Fruit fly (Drosophila melanogaster) whole organism, embryonic: ENCODE data around the gene Patr-1.

Source experiments
- Antp ChIP-seq: fragments of 200-800 bp; sonication (Bioruptor generic); optimal IDR thresholded peaks from 3 replicates; lab custom pipeline; 2016; ENCODE audit warnings: missing biosample characterization, missing genetic modification characterization
- Atf3 ChIP-seq: fragments of 200-800 bp; sonication (Bioruptor generic); optimal IDR thresholded peaks from 3 replicates; lab custom pipeline; 2016; ENCODE audit warnings: missing biosample characterization, missing genetic modification characterization
- CG10147 ChIP-seq: fragments of 200-800 bp; sonication (Bioruptor generic); optimal IDR thresholded peaks from 2 replicates; lab custom pipeline; 2019; ENCODE audit warnings: missing biosample characterization, mild to moderate bottlenecking, missing genetic modification characterization, moderate library complexity
- CG1024 ChIP-seq: fragments of 200-800 bp; sonication (Bioruptor generic); IDR thresholded peaks from 2 replicates; pipeline ENCODE4 v1.3.6; 2022; ENCODE audit warnings: missing biosample characterization, missing genetic modification characterization
- CG10267 ChIP-seq: fragments of 200-800 bp; sonication (Bioruptor generic); optimal IDR thresholded peaks from 2 replicates; lab custom pipeline; 2018; ENCODE audit warnings: missing biosample characterization, mild to moderate bottlenecking, missing genetic modification characterization, moderate library complexity
- CG10959 ChIP-seq: fragments of 200-800 bp; sonication (Bioruptor generic); IDR thresholded peaks from 2 replicates; pipeline ENCODE4 v1.3.6; 2022; ENCODE audit warnings: missing biosample characterization, missing genetic modification characterization
- CG10979 ChIP-seq: fragments of 200-800 bp; sonication (Bioruptor generic); optimal IDR thresholded peaks from 2 replicates; lab custom pipeline; 2018; ENCODE audit warnings: missing biosample characterization, mild to moderate bottlenecking, missing genetic modification characterization, moderate library complexity
- CG11085 ChIP-seq: fragments of 200-800 bp; sonication (Bioruptor generic); IDR thresholded peaks from 2 replicates; pipeline ENCODE4 v1.3.6; 2022; ENCODE audit warnings: missing biosample characterization, missing genetic modification characterization
- CG11247 ChIP-seq: fragments of 200-800 bp; sonication (Bioruptor generic); IDR thresholded peaks from 2 replicates; pipeline ENCODE4 v1.3.6; 2022; ENCODE audit warnings: missing biosample characterization, missing genetic modification characterization
- CG12942 ChIP-seq: fragments of 200-800 bp; sonication (Bioruptor generic); optimal IDR thresholded peaks from 3 replicates; lab custom pipeline; 2016; ENCODE audit warnings: missing biosample characterization, missing genetic modification characterization
- CG14710 ChIP-seq: fragments of 200-800 bp; sonication (Bioruptor generic); optimal IDR thresholded peaks from 3 replicates; lab custom pipeline; 2019; ENCODE audit warnings: missing biosample characterization, mild to moderate bottlenecking, missing genetic modification characterization, moderate library complexity
- CG15696 ChIP-seq: fragments of 200-800 bp; sonication (Bioruptor generic); optimal IDR thresholded peaks from 2 replicates; lab custom pipeline; 2019; ENCODE audit warnings: missing biosample characterization, mild to moderate bottlenecking, missing genetic modification characterization, moderate library complexity
- CG17328 ChIP-seq: fragments of 200-800 bp; sonication (Bioruptor generic); IDR thresholded peaks from 2 replicates; pipeline ENCODE4 v1.3.6; 2022; ENCODE audit warnings: missing biosample characterization, missing genetic modification characterization
- CG18764 ChIP-seq: fragments of 200-800 bp; sonication (Bioruptor generic); optimal IDR thresholded peaks from 3 replicates; lab custom pipeline; 2016; ENCODE audit warnings: missing biosample characterization, missing genetic modification characterization
- CG2712 ChIP-seq: fragments of 200-800 bp; optimal IDR thresholded peaks from 3 replicates; lab custom pipeline; 2019; ENCODE audit warnings: missing biosample characterization, mild to moderate bottlenecking, missing genetic modification characterization, moderate library complexity
- CG30403 ChIP-seq: fragments of 200-800 bp; sonication (Bioruptor generic); optimal IDR thresholded peaks from 3 replicates; lab custom pipeline; 2016; ENCODE audit warnings: missing biosample characterization, missing genetic modification characterization
- CG33557 ChIP-seq: fragments of 200-800 bp; sonication (Bioruptor generic); optimal IDR thresholded peaks from 2 replicates; lab custom pipeline; 2019; ENCODE audit warnings: missing biosample characterization, mild to moderate bottlenecking, missing genetic modification characterization, moderate library complexity
- CG42726 ChIP-seq: fragments of 200-800 bp; sonication (Bioruptor generic); IDR thresholded peaks from 2 replicates; pipeline ENCODE4 v1.3.6; 2022; ENCODE audit warnings: missing biosample characterization, missing genetic modification characterization; ENCODE audit not compliant: partially characterized antibody
- CG8089 ChIP-seq: fragments of 200-800 bp; sonication (Bioruptor generic); optimal IDR thresholded peaks from 3 replicates; lab custom pipeline; 2016; ENCODE audit warnings: missing biosample characterization, missing genetic modification characterization
- CG8290 ChIP-seq, 3 experiments: fragments of 200-800 bp; sonication (Bioruptor generic); optimal IDR thresholded peaks; 2 replicates each; lab custom pipeline; 2016 to 2019; ENCODE audit warnings: missing biosample characterization in 3 of 3, missing genetic modification characterization in 3 of 3, mild to moderate bottlenecking in 2 of 3, moderate library complexity in 1 of 3
- CrebB ChIP-seq: fragments of 200-800 bp; sonication (Bioruptor generic); optimal IDR thresholded peaks from 3 replicates; lab custom pipeline; 2018; ENCODE audit warnings: missing biosample characterization, mild to moderate bottlenecking, missing genetic modification characterization
- D19B ChIP-seq: fragments of 200-800 bp; sonication (Bioruptor generic); optimal IDR thresholded peaks from 2 replicates; lab custom pipeline; 2017; ENCODE audit warnings: missing biosample characterization, mild to moderate bottlenecking, missing genetic modification characterization
- Dll ChIP-seq: fragments of 200-800 bp; sonication (Bioruptor generic); IDR thresholded peaks from 4 replicates; pipeline ENCODE4 v1.3.6; 2022; ENCODE audit warnings: missing biosample characterization, missing genetic modification characterization; ENCODE audit not compliant: partially characterized antibody
- Ets65A ChIP-seq: fragments of 200-800 bp; sonication (Bioruptor generic); peaks from one replicate; lab custom pipeline; 2016; ENCODE audit warnings: missing biosample characterization, missing genetic modification characterization
- Ets97D ChIP-seq: fragments of 200-800 bp; sonication (Bioruptor generic); optimal IDR thresholded peaks from 3 replicates; lab custom pipeline; 2016; ENCODE audit warnings: missing biosample characterization, missing genetic modification characterization
- Hmx ChIP-seq: fragments of 200-800 bp; sonication (Bioruptor generic); optimal IDR thresholded peaks from 2 replicates; lab custom pipeline; 2016; ENCODE audit warnings: missing biosample characterization, missing genetic modification characterization
- Jarid2 ChIP-seq: fragments of 200-800 bp; sonication (Bioruptor generic); optimal IDR thresholded peaks from 3 replicates; lab custom pipeline; 2017; ENCODE audit warnings: mild to moderate bottlenecking, missing biosample characterization, missing genetic modification reagents, missing genetic modification characterization
- Nf-YC ChIP-seq: fragments of 200-800 bp; optimal IDR thresholded peaks from 3 replicates; lab custom pipeline; 2019; ENCODE audit warnings: missing biosample characterization, mild to moderate bottlenecking, missing genetic modification characterization, moderate library complexity
- Pdp1 ChIP-seq, 2 experiments: fragments of 200-800 bp; sonication (Bioruptor generic); optimal IDR thresholded peaks; 3 replicates each; lab custom pipeline; 2016; ENCODE audit warnings: missing biosample characterization in 2 of 2, missing genetic modification characterization in 2 of 2, mild to moderate bottlenecking in 1 of 2, moderate library complexity in 1 of 2
- Six4 ChIP-seq: fragments of 200-800 bp; sonication (Bioruptor generic); optimal IDR thresholded peaks from 2 replicates; lab custom pipeline; 2016; ENCODE audit warnings: missing biosample characterization, missing genetic modification characterization
- Sox102F ChIP-seq: fragments of 200-800 bp; sonication (Bioruptor generic); optimal IDR thresholded peaks from 2 replicates; lab custom pipeline; 2018; ENCODE audit warnings: missing biosample characterization, mild to moderate bottlenecking, missing genetic modification characterization, moderate library complexity
- Trl ChIP-seq, 3 experiments: fragments of >200 bp in 2 of 3; fragments of 200-800 bp in 1 of 3; sonication (Bioruptor generic) in 1 of 3; optimal IDR thresholded peaks; 2 replicates in 1 of 3; 3 replicates in 2 of 3; lab custom pipeline; 2016 to 2017; ENCODE audit warnings: missing biosample characterization in 1 of 3, missing genetic modification characterization in 1 of 3
- aop ChIP-seq: fragments of 200-800 bp; sonication (Bioruptor generic); IDR thresholded peaks from 2 replicates; pipeline ENCODE4 v1.3.6; 2022; ENCODE audit warnings: missing biosample characterization, missing genetic modification characterization
- en ChIP-seq: fragments of 200-800 bp; sonication (Bioruptor generic); optimal IDR thresholded peaks from 2 replicates; lab custom pipeline; 2016; ENCODE audit warnings: missing biosample characterization, missing genetic modification characterization
- grn ChIP-seq: fragments of 200-800 bp; sonication (Bioruptor generic); optimal IDR thresholded peaks from 3 replicates; lab custom pipeline; 2017; ENCODE audit warnings: missing biosample characterization, missing genetic modification characterization
- hkb ChIP-seq, 2 experiments: fragments of 200-800 bp in 1 of 2; fragments of >200 bp in 1 of 2; sonication (Bioruptor generic) in 1 of 2; IDR thresholded peaks in 1 of 2; optimal IDR thresholded peaks in 1 of 2; 2 replicates each; pipeline versions ENCODE4 v1.3.6 to Lab custom; 2017 to 2022; ENCODE audit warnings: missing biosample characterization in 1 of 2, missing genetic modification characterization in 1 of 2
- hth ChIP-seq: fragments of >200 bp; optimal IDR thresholded peaks from 2 replicates; lab custom pipeline; 2017; ENCODE audit warnings: inconsistent platforms
- lilli ChIP-seq: fragments of 200-800 bp; sonication (Bioruptor generic); optimal IDR thresholded peaks from 3 replicates; lab custom pipeline; 2016; ENCODE audit warnings: missing biosample characterization, missing genetic modification characterization
- lmd ChIP-seq: fragments of 200-800 bp; sonication (Bioruptor generic); IDR thresholded peaks from 2 replicates; pipeline ENCODE4 v1.3.6; 2022; ENCODE audit warnings: missing biosample characterization, missing genetic modification characterization
- maf-S ChIP-seq: fragments of 200-800 bp; sonication (Bioruptor generic); optimal IDR thresholded peaks from 2 replicates; lab custom pipeline; 2016; ENCODE audit warnings: missing biosample characterization, missing genetic modification characterization
- nau ChIP-seq: fragments of 200-800 bp; sonication (Bioruptor generic); optimal IDR thresholded peaks from 3 replicates; lab custom pipeline; 2017; ENCODE audit warnings: missing biosample characterization, mild to moderate bottlenecking, missing genetic modification characterization, missing genetic modification reagents
- p53 ChIP-seq: fragments of 200-800 bp; sonication (Bioruptor generic); optimal IDR thresholded peaks from 2 replicates; lab custom pipeline; 2016; ENCODE audit warnings: missing biosample characterization, missing genetic modification characterization
- pita ChIP-seq: fragments of 200-800 bp; sonication (Bioruptor generic); optimal IDR thresholded peaks from 2 replicates; lab custom pipeline; 2017; ENCODE audit warnings: missing biosample characterization, mild to moderate bottlenecking, missing genetic modification characterization
- psq ChIP-seq: fragments of 200-800 bp; sonication (Bioruptor generic); optimal IDR thresholded peaks from 2 replicates; lab custom pipeline; 2017; ENCODE audit warnings: missing biosample characterization, missing genetic modification characterization
- sisA ChIP-seq: fragments of 200-800 bp; sonication (Bioruptor generic); IDR thresholded peaks from 2 replicates; pipeline ENCODE4 v1.3.6; 2022; ENCODE audit warnings: missing biosample characterization, missing genetic modification characterization
- sna ChIP-seq: fragments of 200-800 bp; sonication (Bioruptor generic); IDR thresholded peaks from 2 replicates; pipeline ENCODE4 v1.3.6; 2022; ENCODE audit warnings: missing biosample characterization, missing genetic modification characterization; ENCODE audit not compliant: partially characterized antibody
- unpg ChIP-seq: fragments of 200-800 bp; sonication (Bioruptor generic); optimal IDR thresholded peaks from 3 replicates; lab custom pipeline; 2018; ENCODE audit warnings: missing biosample characterization, mild to moderate bottlenecking, missing genetic modification characterization, moderate library complexity
- zfh1 ChIP-seq: fragments of 200-800 bp; sonication (Bioruptor generic); IDR thresholded peaks from 3 replicates; pipeline ENCODE4 v1.3.6; 2022; ENCODE audit warnings: missing biosample characterization, missing genetic modification characterization

The Patr-1 gene

DNA sequence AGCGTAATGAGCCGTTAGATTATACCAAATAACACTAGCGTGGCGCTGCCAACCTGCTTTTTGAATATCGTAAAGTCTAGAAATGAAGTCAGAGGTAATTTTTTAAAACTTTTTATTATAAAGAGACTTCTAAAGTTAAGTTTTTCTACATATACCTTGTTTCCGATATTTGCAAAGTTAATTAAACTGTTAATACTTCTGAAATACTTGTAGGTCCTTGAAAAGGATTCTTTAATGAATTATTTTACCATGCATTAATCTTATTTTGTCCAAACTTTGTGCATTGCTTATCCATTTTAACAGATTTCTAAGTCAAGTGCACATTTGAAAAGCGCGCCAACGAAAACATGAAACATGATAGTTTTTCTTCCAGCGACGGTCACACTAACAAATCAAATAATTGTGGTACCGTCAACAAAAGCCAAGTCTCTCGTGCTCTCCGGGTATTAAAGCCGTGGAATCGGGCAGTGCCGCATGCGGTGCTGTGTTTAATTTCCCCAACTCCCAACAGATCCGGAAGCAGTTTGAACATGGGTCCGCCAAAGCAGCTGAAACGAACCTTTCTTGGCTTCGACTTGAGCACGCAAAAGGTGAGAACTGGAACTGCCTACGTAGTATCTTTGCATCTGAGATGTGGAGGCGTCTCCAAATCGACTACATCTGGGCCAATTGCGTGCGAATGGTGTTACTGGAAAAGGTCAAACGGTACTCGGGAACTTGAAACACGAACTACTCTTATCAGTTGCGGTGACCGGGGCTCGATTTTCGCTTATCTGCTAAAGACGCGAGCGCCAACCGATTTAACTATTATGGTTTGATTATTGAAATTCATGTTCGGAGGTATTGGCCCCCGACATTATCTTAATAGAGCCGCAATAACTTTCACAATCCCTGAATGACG is 47.1 kb upstream of the Patr-1 start, which contains the start of the genes EMC2A and CG3534 (continued):
- TF ChIP-seq lmd (GFP tag; lab: Robert Waterston, UW) = no peak
- no peak for TF ChIP-seq Jarid2 (GFP tag; lab: Kevin White, UChicago)
- peak; percentile 42; the same call in 1 of the 2 replicates for TF ChIP-seq sna (GFP tag; lab: Robert Waterston, UW)
- TF ChIP-seq Ets97D (GFP tag; lab: Kevin White, UChicago) = peak; percentile 34
- TF ChIP-seq Atf3 (GFP tag; lab: Kevin White, UChicago) = no peak
- TF ChIP-seq CG2712 = peak; percentile 57
- no peak for TF ChIP-seq nau
- no peak for TF ChIP-seq CG1024
- no peak for TF ChIP-seq Ets65A (GFP tag; lab: Kevin White, UChicago)
- peak; percentile 25 for TF ChIP-seq CG30403 (GFP tag; lab: Kevin White, UChicago)
- TF ChIP-seq CG10267 (tag; lab: Kevin White, UChicago) = peak; percentile 43
- peak; percentile 2 for TF ChIP-seq CG15696 (tag; lab: Kevin White, UChicago)
- TF ChIP-seq CG8290 (GFP tag; optimal IDR thresholded peaks at IDR 0.05; lab: Kevin White, UChicago) = peak; percentile 48
- no peak for TF ChIP-seq CG8290 (tag; optimal IDR thresholded peaks at IDR 0.05; lab: Kevin White, UChicago)
- TF ChIP-seq CG33557 (GFP tag; lab: Kevin White, UChicago) = no peak
- no peak for TF ChIP-seq hkb (optimal IDR thresholded peaks at IDR 0.05; lab: Kevin White, UChicago)
- TF ChIP-seq hkb (GFP tag; IDR thresholded peaks at IDR 0.05; lab: Robert Waterston, UW) = peak; percentile 4
- no peak for TF ChIP-seq CG17328
- peak; percentile 42 for TF ChIP-seq Hmx (GFP tag; lab: Kevin White, UChicago)
- peak; percentile 33 for TF ChIP-seq Antp (GFP tag; lab: Kevin White, UChicago)
- no peak for TF ChIP-seq CG11085 (GFP tag; lab: Robert Waterston, UW)
- no peak for TF ChIP-seq en (GFP tag; lab: Kevin White, UChicago)
- TF ChIP-seq Dll (GFP tag; lab: Robert Waterston, UW) = 0 out of 4 replicates have a peak, but pooled peaks have one; percentile 16
- no peak for TF ChIP-seq CrebB
- no peak for TF ChIP-seq CG42726 (GFP tag; lab: Robert Waterston, UW)
- TF ChIP-seq CG11247 = no peak
- TF ChIP-seq zfh1 (GFP tag; lab: Robert Waterston, UW) = no peak
- no peak for TF ChIP-seq D19B
- TF ChIP-seq unpg (GFP tag; lab: Kevin White, UChicago) = no peak
- no peak for TF ChIP-seq CG10147 (GFP tag; lab: Kevin White, UChicago)
- TF ChIP-seq Sox102F (GFP tag; lab: Kevin White, UChicago) = no peak
- no peak for TF ChIP-seq CG10979 (tag; lab: Kevin White, UChicago)
- peak; percentile 10 for TF ChIP-seq p53 (GFP tag; lab: Kevin White, UChicago)
- TF ChIP-seq CG18764 (GFP tag; lab: Kevin White, UChicago) = no peak
- TF ChIP-seq psq (GFP tag; lab: Kevin White, UChicago) = no peak
- TF ChIP-seq Pdp1 (GFP tag; optimal IDR thresholded peaks at IDR 0.05; lab: Kevin White, UChicago) = peak; percentile 18 to 26
- no peak for TF ChIP-seq sisA (GFP tag; lab: Robert Waterston, UW)
- peak; percentile 24 for TF ChIP-seq Six4 (GFP tag; lab: Kevin White, UChicago)
- TF ChIP-seq pita = no peak
- no peak for TF ChIP-seq CG10959 (GFP tag; lab: Robert Waterston, UW)
- TF ChIP-seq Nf-YC (tag; lab: Kevin White, UChicago) = peak; percentile 25
- no peak for TF ChIP-seq CG8089 (GFP tag; lab: Kevin White, UChicago)
- peak; percentile 49 for TF ChIP-seq CG14710 (tag; lab: Kevin White, UChicago)
- TF ChIP-seq maf-S (GFP tag; lab: Kevin White, UChicago) = peak; percentile 17
- no peak for TF ChIP-seq hth (lab: Kevin White, UChicago)
- no peak for TF ChIP-seq CG12942 (GFP tag; lab: Kevin White, UChicago)
- TF ChIP-seq aop (GFP tag; lab: Robert Waterston, UW) = no peak
- TF ChIP-seq lilli (GFP tag; lab: Kevin White, UChicago) = no peak
- peak; percentile 12 for TF ChIP-seq grn
- peak in 1 of 2 experiments; percentile 8 for TF ChIP-seq Trl (optimal IDR thresholded peaks at IDR 0.05; lab: Kevin White, UChicago)
- TF ChIP-seq Trl (GFP tag; optimal IDR thresholded peaks at IDR 0.05; lab: Kevin White, UChicago) = no peak
